Worm (Caenorhabditis elegans) whole organism, L4 larva: ENCODE results near the gene col-175.

Source experiments
- F10B5.3 ChIP-seq: sonication (generic microtip); optimal IDR thresholded peaks from 2 replicates; lab custom pipeline; 2016; ENCODE audit warnings: mild to moderate bottlenecking, missing genetic modification characterization, missing compliant biosample characterization
- F37D6.2 ChIP-seq: sonication (generic microtip); optimal IDR thresholded peaks from 2 replicates; lab custom pipeline; 2016; ENCODE audit warnings: mild to moderate bottlenecking, missing genetic modification characterization, missing compliant biosample characterization
- aha-1 ChIP-seq: fragments of 150-350 bp; peaks from one replicate; lab custom pipeline; 2014; ENCODE audit warnings: missing biosample characterization, missing genetic modification characterization
- arid-1 ChIP-seq: fragments of 200-800 bp; sonication (Bioruptor generic); conservative IDR thresholded peaks from 2 replicates; pipeline ENCODE4 v1.3.6; 2022; ENCODE audit warnings: missing genetic modification reagents, missing genetic modification characterization, missing compliant biosample characterization
- daf-16 ChIP-seq, 3 experiments: sonication (generic microtip); optimal IDR thresholded peaks; 2 replicates each; lab custom pipeline; 2016 to 2017; ENCODE audit warnings: missing genetic modification characterization in 3 of 3, missing genetic modification reagents in 3 of 3, mild to moderate bottlenecking in 2 of 3, missing compliant biosample characterization in 2 of 3, missing biosample characterization in 1 of 3, moderate library complexity in 1 of 3
- dmd-6 ChIP-seq: fragments of 200-800 bp; sonication (Bioruptor generic); IDR thresholded peaks from 2 replicates; pipeline ENCODE4 v1.3.6; 2022; ENCODE audit warnings: missing genetic modification reagents, missing genetic modification characterization, missing compliant biosample characterization
- dmd-9 ChIP-seq: fragments of 200-800 bp; sonication (Bioruptor generic); IDR thresholded peaks from 2 replicates; pipeline ENCODE4 v1.3.6; 2022; ENCODE audit warnings: missing genetic modification reagents, missing genetic modification characterization, missing compliant biosample characterization
- dve-1 ChIP-seq: sonication (generic microtip); optimal IDR thresholded peaks from 2 replicates; lab custom pipeline; 2017; ENCODE audit warnings: antibody characterized with exemption, mild to moderate bottlenecking, missing genetic modification characterization, missing compliant biosample characterization; ENCODE audit not compliant: insufficient read depth
- egl-27 ChIP-seq: sonication (generic microtip); optimal IDR thresholded peaks from 3 replicates; lab custom pipeline; 2017; ENCODE audit warnings: missing biosample characterization, missing genetic modification reagents, missing genetic modification characterization
- egl-43 ChIP-seq: fragments of 200-800 bp; sonication (Bioruptor generic); IDR thresholded peaks from 2 replicates; pipeline ENCODE4 v1.3.6; 2022; ENCODE audit warnings: missing genetic modification reagents, missing genetic modification characterization, missing compliant biosample characterization
- gei-8 ChIP-seq: fragments of 200-800 bp; sonication (Bioruptor generic); optimal IDR thresholded peaks from 2 replicates; lab custom pipeline; 2018; ENCODE audit warnings: mild to moderate bottlenecking, missing genetic modification characterization, missing compliant biosample characterization
- hif-1 ChIP-seq, 2 experiments: sonication (generic microtip); optimal IDR thresholded peaks; 2 replicates each; lab custom pipeline; 2016 to 2017; ENCODE audit warnings: missing compliant biosample characterization in 2 of 2, missing genetic modification characterization in 2 of 2, missing genetic modification reagents in 2 of 2, missing genotype in 2 of 2, mild to moderate bottlenecking in 1 of 2
- hlh-11 ChIP-seq: fragments of 200-800 bp; sonication (Bioruptor generic); optimal IDR thresholded peaks from 2 replicates; lab custom pipeline; 2018; ENCODE audit warnings: mild to moderate bottlenecking, missing genetic modification characterization, missing compliant biosample characterization
- hlh-30 ChIP-seq: sonication (generic microtip); optimal IDR thresholded peaks from 2 replicates; lab custom pipeline; 2017; ENCODE audit warnings: antibody characterized with exemption, mild to moderate bottlenecking, missing genetic modification characterization, missing compliant biosample characterization; ENCODE audit not compliant: insufficient read depth
- lin-13 ChIP-seq: fragments of 150-350 bp; optimal IDR thresholded peaks from 2 replicates; lab custom pipeline; 2014; ENCODE audit warnings: missing biosample characterization, missing genetic modification reagents, missing genetic modification characterization
- lir-3 ChIP-seq: sonication (generic microtip); optimal IDR thresholded peaks from 2 replicates; lab custom pipeline; 2016; ENCODE audit warnings: mild to moderate bottlenecking, missing genetic modification characterization, missing compliant biosample characterization
- mdl-1 ChIP-seq, 2 experiments: fragments of 150-350 bp in 1 of 2; sonication (generic microtip) in 1 of 2; optimal IDR thresholded peaks; 2 replicates each; lab custom pipeline; 2014 to 2017; ENCODE audit warnings: missing biosample characterization in 2 of 2, missing genetic modification characterization in 2 of 2
- mep-1 ChIP-seq: fragments of 150-350 bp; sonication (generic microtip); optimal IDR thresholded peaks from 3 replicates; lab custom pipeline; 2014; ENCODE audit warnings: missing biosample characterization, missing genetic modification characterization
- mes-2 ChIP-seq: sonication (generic microtip); optimal IDR thresholded peaks from 2 replicates; lab custom pipeline; 2016; ENCODE audit warnings: missing genotype, mild to moderate bottlenecking, missing genetic modification characterization, missing compliant biosample characterization; ENCODE audit not compliant: poor library complexity, severe bottlenecking
- mxl-3 ChIP-seq: fragments of 200-800 bp; sonication (Bioruptor generic); optimal IDR thresholded peaks from 2 replicates; lab custom pipeline; 2018; ENCODE audit warnings: mild to moderate bottlenecking, missing genetic modification characterization, missing compliant biosample characterization
- nhr-10 ChIP-seq: fragments of 150-350 bp; optimal IDR thresholded peaks from 2 replicates; lab custom pipeline; 2014; ENCODE audit warnings: missing biosample characterization, missing genetic modification characterization
- nhr-102 ChIP-seq: sonication (generic microtip); optimal IDR thresholded peaks from 2 replicates; lab custom pipeline; 2016; ENCODE audit warnings: mild to moderate bottlenecking, missing genetic modification characterization, moderate library complexity, missing compliant biosample characterization
- nhr-111 ChIP-seq: fragments of 200-800 bp; sonication (Bioruptor generic); optimal IDR thresholded peaks from 2 replicates; lab custom pipeline; 2018; ENCODE audit warnings: mild to moderate bottlenecking, missing genetic modification characterization, missing compliant biosample characterization
- nhr-237 ChIP-seq: sonication (generic microtip); optimal IDR thresholded peaks from 2 replicates; lab custom pipeline; 2017; ENCODE audit warnings: missing biosample characterization, missing genetic modification characterization
- nhr-25 ChIP-seq: sonication (generic microtip); optimal IDR thresholded peaks from 2 replicates; lab custom pipeline; 2017; ENCODE audit warnings: missing genetic modification characterization, mild to moderate bottlenecking, missing compliant biosample characterization, antibody characterized with exemption, moderate library complexity, borderline replicate concordance; ENCODE audit not compliant: insufficient read depth
- nhr-28 ChIP-seq: fragments of 150-350 bp; optimal IDR thresholded peaks from 2 replicates; lab custom pipeline; 2014; ENCODE audit warnings: missing biosample characterization, missing genetic modification characterization
- nhr-41 ChIP-seq: fragments of 200-800 bp; sonication (Bioruptor generic); IDR thresholded peaks from 2 replicates; pipeline ENCODE4 v1.3.6; 2022; ENCODE audit warnings: missing genetic modification reagents, missing genetic modification characterization, missing compliant biosample characterization
- nhr-48 ChIP-seq: sonication (generic microtip); optimal IDR thresholded peaks from 2 replicates; lab custom pipeline; 2016; ENCODE audit warnings: mild to moderate bottlenecking, missing genetic modification characterization, missing compliant biosample characterization
- nhr-77 ChIP-seq: fragments of 150-350 bp; optimal IDR thresholded peaks from 2 replicates; lab custom pipeline; 2014; ENCODE audit warnings: missing biosample characterization, missing genetic modification characterization
- pha-4 ChIP-seq, 2 experiments: fragments of 150-350 bp in 1 of 2; fragments of 200-800 bp in 1 of 2; sonication (Bioruptor generic) in 1 of 2; IDR thresholded peaks in 1 of 2; optimal IDR thresholded peaks in 1 of 2; 2 replicates each; pipeline versions ENCODE4 v1.3.6 to Lab custom; 2014 to 2022; ENCODE audit warnings: missing genetic modification characterization in 2 of 2, missing genetic modification reagents in 2 of 2, missing biosample characterization in 1 of 2, missing compliant biosample characterization in 1 of 2
- pqm-1 ChIP-seq: sonication (generic microtip); optimal IDR thresholded peaks from 2 replicates; lab custom pipeline; 2017; ENCODE audit warnings: missing biosample characterization, missing genetic modification characterization
- sdz-12 ChIP-seq: fragments of 200-800 bp; sonication (Bioruptor generic); optimal IDR thresholded peaks from 2 replicates; lab custom pipeline; 2018; ENCODE audit warnings: mild to moderate bottlenecking, missing genetic modification characterization, missing compliant biosample characterization
- set-16 ChIP-seq: fragments of 200-800 bp; sonication (Bioruptor generic); IDR thresholded peaks from 2 replicates; pipeline ENCODE4 v1.3.6; 2022; ENCODE audit warnings: missing genetic modification reagents, missing genetic modification characterization, missing compliant biosample characterization
- skn-1 ChIP-seq: fragments of 150-350 bp; optimal IDR thresholded peaks from 2 replicates; lab custom pipeline; 2014; ENCODE audit warnings: missing biosample characterization, missing genetic modification characterization
- tra-1 ChIP-seq: fragments of 200-800 bp; sonication (Bioruptor generic); IDR thresholded peaks from 2 replicates; pipeline ENCODE4 v1.3.6; 2022; ENCODE audit warnings: missing genetic modification reagents, missing genetic modification characterization, missing compliant biosample characterization
- unc-62 ChIP-seq, 3 experiments: fragments of 150-350 bp in 1 of 3; sonication (generic microtip); optimal IDR thresholded peaks in 2 of 3; peaks in 1 of 3; 1 replicate in 1 of 3; 2 replicates in 2 of 3; lab custom pipeline; 2014 to 2017; ENCODE audit warnings: missing biosample characterization in 3 of 3, missing genetic modification characterization in 3 of 3, missing genetic modification reagents in 3 of 3, missing genotype in 1 of 3
- zip-11 ChIP-seq: fragments of 200-800 bp; sonication (Bioruptor generic); IDR thresholded peaks from 2 replicates; pipeline ENCODE4 v1.3.6; 2022; ENCODE audit warnings: missing genetic modification characterization, missing compliant biosample characterization

Gene col-175

ce11 chrX:9225273-9225672 lies 9.1 kb downstream of the col-175 start (continued):
- TF ChIP-seq nhr-237 (tag; lab: Kevin White, UChicago) = no peak
- peak; percentile 63; the same call in 1 of the 2 replicates for TF ChIP-seq set-16 (GFP tag; lab: Robert Waterston, UW)
- TF ChIP-seq sdz-12 (GFP tag; lab: Kevin White, UChicago) = no peak
- TF ChIP-seq nhr-28 = peak; percentile 63
- no peak for TF ChIP-seq daf-16 (GFP tag; optimal IDR thresholded peaks at IDR 0.05; lab: Kevin White, UChicago)
- peak; percentile 44 for TF ChIP-seq daf-16 (tag; optimal IDR thresholded peaks at IDR 0.05; lab: Kevin White, UChicago)
- 0 out of 2 replicates have a peak, but pooled peaks have one; percentile 41 for TF ChIP-seq arid-1 (GFP tag; lab: Robert Waterston, UW)
- no peak for TF ChIP-seq egl-43 (GFP tag; lab: Robert Waterston, UW)
- TF ChIP-seq mep-1 = peak; percentile 64
- no peak for TF ChIP-seq nhr-111 (GFP tag; lab: Kevin White, UChicago)
- no peak for TF ChIP-seq egl-27 (tag; lab: Kevin White, UChicago)
- TF ChIP-seq pqm-1 (tag; lab: Kevin White, UChicago) = peak; percentile 17
- TF ChIP-seq skn-1 = no peak
- no peak for TF ChIP-seq F37D6.2 (tag; lab: Kevin White, UChicago)
- no peak for TF ChIP-seq zip-11 (GFP tag; lab: Robert Waterston, UW)
- TF ChIP-seq lir-3 (tag; lab: Kevin White, UChicago) = no peak

- TF ChIP-seq dve-1 = peak; percentile 76
- peak; percentile 16 for TF ChIP-seq mes-2 (tag; lab: Kevin White, UChicago)
- no peak for TF ChIP-seq daf-16 (GFP tag; optimal IDR thresholded peaks at IDR 0.05; lab: Kevin White, UChicago)
- TF ChIP-seq daf-16 (tag; optimal IDR thresholded peaks at IDR 0.05; lab: Kevin White, UChicago) = peak; percentile 81
- TF ChIP-seq dmd-9 (GFP tag; lab: Robert Waterston, UW) = no peak
- peak in 1 of 2 experiments; percentile 84 for TF ChIP-seq unc-62 (GFP tag; optimal IDR thresholded peaks at IDR 0.05 in 1 of 2; lab: Kevin White, UChicago)
- TF ChIP-seq unc-62 (tag; optimal IDR thresholded peaks at IDR 0.05; lab: Kevin White, UChicago) = no peak
- TF ChIP-seq nhr-102 (tag; lab: Kevin White, UChicago) = peak; percentile 35
- TF ChIP-seq nhr-77 (tag; lab: Kevin White, UChicago) = peak; percentile 76
- TF ChIP-seq hif-1 (tag; optimal IDR thresholded peaks at IDR 0.05; lab: Kevin White, UChicago) = peak in 1 of 2 experiments; percentile 36
- peak; percentile 42 for TF ChIP-seq nhr-25 (tag; lab: Kevin White, UChicago)
- TF ChIP-seq mdl-1 (tag; optimal IDR thresholded peaks at IDR 0.05; lab: Kevin White, UChicago) = peak; percentile 15 to 91
- no peak for TF ChIP-seq skn-1
- 0 out of 2 replicates have a peak, but pooled peaks have one; percentile 39 for TF ChIP-seq tra-1 (GFP tag; lab: Robert Waterston, UW)
- TF ChIP-seq mxl-3 (GFP tag; lab: Kevin White, UChicago) = peak; percentile 67
- peak; percentile 82 for TF ChIP-seq dmd-6
- peak; percentile 31 for TF ChIP-seq mep-1
- TF ChIP-seq hlh-11 (tag; lab: Kevin White, UChicago) = peak; percentile 84
- TF ChIP-seq nhr-41 = no peak
- peak; percentile 83 for TF ChIP-seq nhr-48 (tag; lab: Kevin White, UChicago)
- peak; percentile 41 for TF ChIP-seq nhr-10
- TF ChIP-seq F10B5.3 = no peak
- TF ChIP-seq hlh-30 (tag; lab: Kevin White, UChicago) = peak; percentile 84
- no peak for TF ChIP-seq lin-13 (GFP tag; lab: Kevin White, UChicago)
- TF ChIP-seq aha-1 (tag; lab: Kevin White, UChicago) = peak; percentile 97
- no peak for TF ChIP-seq pha-4 (GFP tag; IDR thresholded peaks at IDR 0.05; lab: Robert Waterston, UW)
- TF ChIP-seq pha-4 (tag; optimal IDR thresholded peaks at IDR 0.05; lab: Kevin White, UChicago) = no peak
- peak; percentile 88 for TF ChIP-seq nhr-28
- peak; percentile 22 for TF ChIP-seq gei-8 (GFP tag; lab: Kevin White, UChicago)
- TF ChIP-seq, all 104 proteins: peak for 20
Observed at ce11 chrX:9213873-9214341, 20.5 kb downstream of the col-175 start, which contains the start of gene C35B8.3. Gene C35B8.3, plus strand, starts transcription at chrX:9213923.
